Fruit fly (Drosophila melanogaster): Measurements from ENCODE around the gene Grp170.

DNA sequence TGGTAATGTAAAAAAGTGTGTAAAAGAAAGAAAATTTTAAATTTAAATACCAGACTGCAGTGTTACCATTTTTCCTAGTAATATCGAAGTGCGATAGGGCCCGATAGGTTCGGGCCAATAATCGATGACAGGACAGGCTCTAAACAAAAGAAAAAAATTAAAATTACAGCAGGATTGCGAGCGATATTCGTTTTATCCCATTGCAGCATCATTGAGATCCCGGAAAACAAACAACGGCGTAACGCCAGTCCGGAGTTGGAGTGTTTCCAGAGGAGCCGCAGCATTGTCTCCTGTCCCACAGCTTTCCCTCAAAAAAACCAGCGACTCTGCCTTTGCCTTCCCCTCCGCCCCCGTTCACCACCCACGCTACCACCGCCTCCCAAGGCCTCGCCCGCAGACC, 49.7 kb downstream of the Grp170 start, which contains the start of gene pcx:
- TF ChIP-seq CG18599 (GFP tag; optimal IDR thresholded peaks at IDR 0.05) (no peak), Hr51 (GFP tag; optimal IDR thresholded peaks at IDR 0.05) (no peak), kay (GFP tag; optimal IDR thresholded peaks at IDR 0.05) (no peak), NC2β (GFP tag; optimal IDR thresholded peaks at IDR 0.05) (no peak), da (GFP tag; optimal IDR thresholded peaks at IDR 0.05) (no peak), CG15269 (tag; optimal IDR thresholded peaks at IDR 0.05) (no peak), Ets97D (GFP tag; optimal IDR thresholded peaks at IDR 0.05) (peak; percentile 7), Jarid2 (GFP tag; optimal IDR thresholded peaks at IDR 0.05) (no peak), dmrt99B (tag; optimal IDR thresholded peaks at IDR 0.05) (no peak), tin (GFP tag; optimal IDR thresholded peaks at IDR 0.05) (no peak), chm (GFP tag; IDR thresholded peaks at IDR 0.05) (no peak)

All from whole organism, embryonic.